Worm (Caenorhabditis elegans): Measurements from ENCODE around the gene F37A4.2.

- TF ChIP-seq lin-11 (tag; optimal IDR thresholded peaks at IDR 0.05) (no peak), fkh-10 (GFP tag; optimal IDR thresholded peaks at IDR 0.05) (no peak), ceh-9 (tag; optimal IDR thresholded peaks at IDR 0.05) (no peak), ama-1 (optimal IDR thresholded peaks at IDR 0.05) (no peak), ref-2 (tag; optimal IDR thresholded peaks at IDR 0.05) (no peak), sox-2 (GFP tag; IDR thresholded peaks at IDR 0.05) (no peak), pqm-1 (tag; optimal IDR thresholded peaks at IDR 0.05) (no peak), ceh-24 (tag; optimal IDR thresholded peaks at IDR 0.05) (no peak), tbx-2 (tag; optimal IDR thresholded peaks at IDR 0.05) (no peak), T23F11.4 (GFP tag; optimal IDR thresholded peaks at IDR 0.05) (no peak), pha-2 (tag; optimal IDR thresholded peaks at IDR 0.05) (no peak), ceh-2 (tag; optimal IDR thresholded peaks at IDR 0.05) (no peak)
Observed at ce11 chrIII:6690490-6690889, 31.8 kb upstream of the F37A4.2 start.

Measured in whole organism, late embryonic.